Worm (Caenorhabditis elegans): ENCODE measurements around the gene col-116.
"Not testable (repeated sequence)": the region's sequence is repeated elsewhere in the genome, so short reads cannot be mapped to it uniquely, and the experiment has no call there.

col-116 gene

ce11 chrIV:8385662-8386061 is 30.0 kb downstream of the col-116 start:
- TF ChIP-seq sea-1 (GFP tag; conservative IDR thresholded peaks at IDR 0.05) (no peak), tra-4 (tag; optimal IDR thresholded peaks at IDR 0.05) (no peak), ceh-36 (tag; optimal IDR thresholded peaks at IDR 0.05) (no peak), ceh-13 (GFP tag; optimal IDR thresholded peaks at IDR 0.05) (no peak), flt-1 (GFP tag; IDR thresholded peaks at IDR 0.05) (no peak), hnd-1 (tag; optimal IDR thresholded peaks at IDR 0.05) (no peak), tbx-11 (GFP tag; IDR thresholded peaks at IDR 0.05) (no peak)

ce11 chrIV:8389139-8389538 is 33.4 kb downstream of the col-116 start, which contains the start of gene D2096.10:
D2096.10 (minus strand) TSS chrIV:8389239.
- TF ChIP-seq hmbx-1 (tag; optimal IDR thresholded peaks at IDR 0.05); sea-1 (GFP tag; conservative IDR thresholded peaks at IDR 0.05); flt-1 (GFP tag; IDR thresholded peaks at IDR 0.05): not testable (repeated sequence)

- no peak for TF ChIP-seq pes-1 (GFP tag; IDR thresholded peaks at IDR 0.05)
- TF ChIP-seq ceh-13 (GFP tag; optimal IDR thresholded peaks at IDR 0.05): no peak
- no peak for TF ChIP-seq flt-1 (GFP tag; IDR thresholded peaks at IDR 0.05)
- TF ChIP-seq ceh-36 (tag; optimal IDR thresholded peaks at IDR 0.05): no peak
- TF ChIP-seq B0310.2 (tag; optimal IDR thresholded peaks at IDR 0.05): no peak
- TF ChIP-seq tbx-37 (GFP tag; conservative IDR thresholded peaks at IDR 0.05): no peak
- TF ChIP-seq tra-4 (tag; optimal IDR thresholded peaks at IDR 0.05): no peak
- no peak for TF ChIP-seq hmg-4 (GFP tag; optimal IDR thresholded peaks at IDR 0.05)
- no peak for TF ChIP-seq ets-7 (tag; optimal IDR thresholded peaks at IDR 0.05)
- TF ChIP-seq sea-1 (GFP tag; conservative IDR thresholded peaks at IDR 0.05): no peak
- TF ChIP-seq ama-1 (optimal IDR thresholded peaks at IDR 0.05): no peak
These were observed 38.4 kb downstream of the col-116 start, which contains the start of gene D2096.11 for ce11 chrIV:8394105-8394504. D2096.11 (minus strand) TSS chrIV:8394205.

- TF ChIP-seq ama-1 (optimal IDR thresholded peaks at IDR 0.05) (no peak), tbx-11 (GFP tag; IDR thresholded peaks at IDR 0.05) (no peak), sea-1 (GFP tag; conservative IDR thresholded peaks at IDR 0.05) (no peak), pes-1 (GFP tag; IDR thresholded peaks at IDR 0.05) (no peak), B0310.2 (tag; optimal IDR thresholded peaks at IDR 0.05) (no peak), ets-7 (tag; optimal IDR thresholded peaks at IDR 0.05) (no peak), hnd-1 (tag; optimal IDR thresholded peaks at IDR 0.05) (no peak), tbx-37 (GFP tag; conservative IDR thresholded peaks at IDR 0.05) (no peak), hmbx-1 (tag; optimal IDR thresholded peaks at IDR 0.05) (no peak)
These were observed 40.6 kb downstream of the col-116 start, which contains the start of gene timm-17B.2 for ce11 chrIV:8396348-8396747. timm-17B.2 (plus strand) TSS chrIV:8396648.

ce11 chrIV:8397814-8398213 is 42.1 kb downstream of the col-116 start:
- TF ChIP-seq sea-1 (GFP tag; conservative IDR thresholded peaks at IDR 0.05) (no peak), B0310.2 (tag; optimal IDR thresholded peaks at IDR 0.05) (no peak), ceh-36 (tag; optimal IDR thresholded peaks at IDR 0.05) (no peak), ets-7 (tag; optimal IDR thresholded peaks at IDR 0.05) (no peak), pes-1 (GFP tag; IDR thresholded peaks at IDR 0.05) (no peak), tbx-37 (GFP tag; conservative IDR thresholded peaks at IDR 0.05) (no peak), hmbx-1 (tag; optimal IDR thresholded peaks at IDR 0.05) (no peak), flt-1 (GFP tag; IDR thresholded peaks at IDR 0.05) (no peak), ceh-13 (GFP tag; optimal IDR thresholded peaks at IDR 0.05) (no peak), hnd-1 (tag; optimal IDR thresholded peaks at IDR 0.05) (no peak), tbx-11 (GFP tag; IDR thresholded peaks at IDR 0.05) (no peak), hmg-4 (GFP tag; optimal IDR thresholded peaks at IDR 0.05) (no peak), scrt-1 (GFP tag; IDR thresholded peaks at IDR 0.05) (no peak), tra-4 (tag; optimal IDR thresholded peaks at IDR 0.05) (no peak), aly-1 (tag; optimal IDR thresholded peaks at IDR 0.05) (no peak)

Measured in whole organism, early embryonic.